Fruit fly (Drosophila melanogaster): ENCODE results near the gene CG15525.

- no peak for TF ChIP-seq vnd (GFP tag; IDR thresholded peaks at IDR 0.05; ENCODE audit: partially characterized antibody)
- no peak for TF ChIP-seq gsb-n (tag; optimal IDR thresholded peaks at IDR 0.05)
- no peak for TF ChIP-seq Sry-β (GFP tag; optimal IDR thresholded peaks at IDR 0.05)
- TF ChIP-seq croc (GFP tag; conservative IDR thresholded peaks at IDR 0.05), result no peak
- TF ChIP-seq CG12236 (GFP tag; optimal IDR thresholded peaks at IDR 0.05), result no peak
- TF ChIP-seq CG11723 (GFP tag; optimal IDR thresholded peaks at IDR 0.05), result no peak
- TF ChIP-seq Adf1 (GFP tag; IDR thresholded peaks at IDR 0.05), result no peak
- no peak for TF ChIP-seq vfl (GFP tag; optimal IDR thresholded peaks at IDR 0.05)
- no peak for TF ChIP-seq zfh1 (GFP tag; IDR thresholded peaks at IDR 0.05)
- TF ChIP-seq ftz-f1 (GFP tag; optimal IDR thresholded peaks at IDR 0.05), result no peak
- TF ChIP-seq CG4707 (GFP tag; optimal IDR thresholded peaks at IDR 0.05), result no peak
- TF ChIP-seq CG18262 (tag; optimal IDR thresholded peaks at IDR 0.05), result no peak
- no peak for TF ChIP-seq CG9797 (GFP tag; optimal IDR thresholded peaks at IDR 0.05)
- no peak for TF ChIP-seq Fer1 (GFP tag; optimal IDR thresholded peaks at IDR 0.05)
Measured at dm6 chr3R:30013909-30014308, 16.4 kb upstream of the CG15525 start.
